Worm (Caenorhabditis elegans) whole organism, L4/young adult: ENCODE results near the gene F01D5.10.

Experiments
- W03F9.2 ChIP-seq: fragments of 150-350 bp; optimal IDR thresholded peaks from 2 replicates; lab custom pipeline; 2014; ENCODE audit warnings: missing biosample characterization, missing genetic modification characterization
- dao-5 ChIP-seq: sonication (generic microtip); optimal IDR thresholded peaks from 2 replicates; lab custom pipeline; 2016; ENCODE audit warnings: missing genotype, missing genetic modification characterization, moderate library complexity, missing compliant biosample characterization
- him-1 ChIP-seq: sonication (generic microtip); optimal IDR thresholded peaks from 2 replicates; lab custom pipeline; 2016; ENCODE audit warnings: missing genotype, missing genetic modification reagents, missing genetic modification characterization, missing compliant biosample characterization

DNA sequence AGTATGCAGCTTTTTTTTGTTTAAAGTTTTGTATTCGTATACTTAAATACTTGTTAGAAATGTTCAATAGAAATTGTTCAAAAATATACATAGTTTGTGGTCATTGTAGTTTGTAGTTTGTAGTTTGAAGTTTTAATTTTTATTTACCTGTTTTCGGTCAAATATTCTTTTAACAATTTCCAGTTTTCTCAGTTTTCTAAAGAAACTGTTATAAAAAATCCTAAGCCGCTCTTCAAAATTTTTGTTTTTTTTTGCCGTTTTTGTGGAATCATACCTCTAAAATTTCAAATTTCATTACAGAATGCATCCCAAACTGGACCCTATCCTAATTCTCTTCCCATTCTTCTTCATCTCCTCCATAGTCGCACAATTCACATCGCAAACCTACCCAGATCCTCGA, 14.9 kb downstream of the F01D5.10 start, which contains the start of gene F01D5.6:
- TF ChIP-seq W03F9.2 (tag; lab: Kevin White, UChicago) (no peak), dao-5 (tag; lab: Kevin White, UChicago) (no peak), him-1 (tag; lab: Kevin White, UChicago) (no peak)
